Worm (Caenorhabditis elegans) whole organism, L1 larva: ENCODE measurements around the gene C37H5.14.

Experiments used
- C04F5.9 ChIP-seq: sonication (generic microtip); optimal IDR thresholded peaks from 2 replicates; lab custom pipeline; 2016; ENCODE audit warnings: missing genetic modification characterization, missing compliant biosample characterization
- C16A3.4 ChIP-seq: fragments of 150-350 bp; optimal IDR thresholded peaks from 2 replicates; lab custom pipeline; 2014; ENCODE audit warnings: missing biosample characterization, missing genetic modification characterization
- C34B4.2 ChIP-seq: sonication (generic microtip); optimal IDR thresholded peaks from 2 replicates; lab custom pipeline; 2017; ENCODE audit warnings: mild to moderate bottlenecking, missing genetic modification characterization, missing compliant biosample characterization
- Y116A8C.19 ChIP-seq: sonication (generic microtip); optimal IDR thresholded peaks from 2 replicates; lab custom pipeline; 2016; ENCODE audit warnings: missing compliant biosample characterization, missing genetic modification characterization, borderline replicate concordance
- aha-1 ChIP-seq: fragments of 150-350 bp; optimal IDR thresholded peaks from 2 replicates; lab custom pipeline; 2014; ENCODE audit warnings: missing biosample characterization, missing genetic modification characterization
- aly-2 ChIP-seq: fragments of 150-350 bp; optimal IDR thresholded peaks from 2 replicates; lab custom pipeline; 2014; ENCODE audit warnings: missing biosample characterization, missing genetic modification characterization
- blmp-1 ChIP-seq: fragments of 150-350 bp; optimal IDR thresholded peaks from 2 replicates; lab custom pipeline; 2014; ENCODE audit warnings: missing biosample characterization, missing genetic modification characterization
- ceh-8 ChIP-seq: fragments of 200-800 bp; sonication (Bioruptor generic); optimal IDR thresholded peaks from 2 replicates; lab custom pipeline; 2018; ENCODE audit warnings: mild to moderate bottlenecking, missing genetic modification characterization, moderate library complexity, missing compliant biosample characterization
- ceh-82 ChIP-seq, 3 experiments: fragments of 150-350 bp in 1 of 3; sonication (generic microtip) in 2 of 3; optimal IDR thresholded peaks; 2 replicates each; lab custom pipeline; 2014 to 2017; ENCODE audit warnings: missing biosample characterization in 3 of 3, missing genetic modification characterization in 3 of 3
- ceh-88 ChIP-seq: fragments of 200-800 bp; sonication (Bioruptor generic); IDR thresholded peaks from 2 replicates; pipeline ENCODE4 v1.3.6; 2022; ENCODE audit warnings: missing genetic modification characterization, missing compliant biosample characterization
- ceh-90 ChIP-seq: sonication (generic microtip); optimal IDR thresholded peaks from 2 replicates; lab custom pipeline; 2016; ENCODE audit warnings: missing genetic modification characterization, missing compliant biosample characterization
- ces-1 ChIP-seq: fragments of 150-350 bp; optimal IDR thresholded peaks from 2 replicates; lab custom pipeline; 2014; ENCODE audit warnings: missing biosample characterization, missing genetic modification reagents, missing genetic modification characterization
- dsc-1 ChIP-seq: sonication (generic microtip); optimal IDR thresholded peaks from 2 replicates; lab custom pipeline; 2016; ENCODE audit warnings: mild to moderate bottlenecking, missing genetic modification characterization, missing compliant biosample characterization
- egl-13 ChIP-seq: sonication (generic microtip); optimal IDR thresholded peaks from 2 replicates; lab custom pipeline; 2016; ENCODE audit warnings: missing genotype, missing genetic modification reagents, missing genetic modification characterization, missing compliant biosample characterization
- egl-27 ChIP-seq, 2 experiments: fragments of 150-350 bp in 1 of 2; sonication (generic microtip); optimal IDR thresholded peaks; 3 replicates each; lab custom pipeline; 2017 to 2018; ENCODE audit warnings: missing biosample characterization in 2 of 2, missing genetic modification characterization in 2 of 2, missing genetic modification reagents in 2 of 2
- elt-2 ChIP-seq: sonication (generic microtip); optimal IDR thresholded peaks from 2 replicates; lab custom pipeline; 2016; ENCODE audit warnings: missing genetic modification characterization, mild to moderate bottlenecking, inconsistent platforms, missing compliant biosample characterization, missing genetic modification reagents
- elt-3 ChIP-seq, 6 experiments: fragments of 150-350 bp in 1 of 6; sonication (generic microtip); optimal IDR thresholded peaks; 2 replicates each; lab custom pipeline; 2017 to 2018; ENCODE audit warnings: missing biosample characterization in 6 of 6, missing genetic modification characterization in 6 of 6, inconsistent platforms in 1 of 6
- fkh-10 ChIP-seq: sonication (generic microtip); optimal IDR thresholded peaks from 2 replicates; lab custom pipeline; 2017; ENCODE audit warnings: missing biosample characterization, missing genetic modification reagents, missing genetic modification characterization
- fkh-4 ChIP-seq: sonication (generic microtip); optimal IDR thresholded peaks from 2 replicates; lab custom pipeline; 2016; ENCODE audit warnings: missing compliant biosample characterization, missing genetic modification characterization, borderline replicate concordance
- fkh-8 ChIP-seq: sonication (generic microtip); optimal IDR thresholded peaks from 2 replicates; lab custom pipeline; 2016; ENCODE audit warnings: mild to moderate bottlenecking, missing genetic modification characterization, missing compliant biosample characterization
- fos-1 ChIP-seq: fragments of 150-350 bp; optimal IDR thresholded peaks from 2 replicates; lab custom pipeline; 2014; ENCODE audit warnings: missing biosample characterization, missing genetic modification characterization
- grh-1 ChIP-seq: fragments of 200-800 bp; sonication (Bioruptor generic); IDR thresholded peaks from 2 replicates; pipeline ENCODE4 v1.3.6; 2022; ENCODE audit warnings: missing genetic modification reagents, missing genetic modification characterization, missing compliant biosample characterization
- hlh-17 ChIP-seq: fragments of 200-800 bp; sonication (Bioruptor generic); optimal IDR thresholded peaks from 2 replicates; lab custom pipeline; 2018; ENCODE audit warnings: missing genetic modification characterization, mild to moderate bottlenecking, missing compliant biosample characterization, moderate library complexity, borderline replicate concordance
- hlh-4 ChIP-seq: sonication (generic microtip); optimal IDR thresholded peaks from 2 replicates; lab custom pipeline; 2016; ENCODE audit warnings: mild to moderate bottlenecking, missing genetic modification characterization, missing compliant biosample characterization
- hpl-2 ChIP-seq: fragments of 150-350 bp; optimal IDR thresholded peaks from 2 replicates; lab custom pipeline; 2014; ENCODE audit warnings: missing biosample characterization, missing genetic modification reagents, missing genetic modification characterization
- jun-1 ChIP-seq: fragments of 150-350 bp; optimal IDR thresholded peaks from 2 replicates; lab custom pipeline; 2014; ENCODE audit warnings: missing biosample characterization, missing genetic modification reagents, missing genetic modification characterization
- lin-14 ChIP-seq: fragments of 200-800 bp; sonication (Bioruptor generic); optimal IDR thresholded peaks from 2 replicates; lab custom pipeline; 2018; ENCODE audit warnings: mild to moderate bottlenecking, missing genetic modification characterization, moderate library complexity, missing compliant biosample characterization
- lin-15B ChIP-seq: fragments of 150-350 bp; sonication (generic microtip); optimal IDR thresholded peaks from 3 replicates; lab custom pipeline; 2014; ENCODE audit warnings: missing biosample characterization, missing genetic modification characterization
- lin-35 ChIP-seq, 2 experiments: fragments of 150-350 bp; optimal IDR thresholded peaks; 2 replicates each; lab custom pipeline; 2014; ENCODE audit warnings: missing biosample characterization in 2 of 2, missing genetic modification characterization in 2 of 2, missing genetic modification reagents in 2 of 2
- lir-3 ChIP-seq: sonication (generic microtip); optimal IDR thresholded peaks from 2 replicates; lab custom pipeline; 2016; ENCODE audit warnings: mild to moderate bottlenecking, missing genetic modification characterization, moderate library complexity, missing compliant biosample characterization; ENCODE audit not compliant: poor library complexity
- mab-9 ChIP-seq: fragments of 200-800 bp; sonication (Bioruptor generic); IDR thresholded peaks from 2 replicates; pipeline ENCODE4 v1.3.6; 2022; ENCODE audit warnings: missing genetic modification reagents, missing genetic modification characterization, missing compliant biosample characterization
- mep-1 ChIP-seq: fragments of 150-350 bp; optimal IDR thresholded peaks from 2 replicates; lab custom pipeline; 2014; ENCODE audit warnings: missing biosample characterization, missing genetic modification characterization
- nhr-11 ChIP-seq: fragments of 150-350 bp; optimal IDR thresholded peaks from 2 replicates; lab custom pipeline; 2014; ENCODE audit warnings: missing biosample characterization, missing genetic modification characterization
- nhr-12 ChIP-seq: sonication (generic microtip); optimal IDR thresholded peaks from 2 replicates; lab custom pipeline; 2017; ENCODE audit warnings: missing biosample characterization, missing genetic modification characterization
- nhr-19 ChIP-seq: fragments of 200-800 bp; sonication (Bioruptor generic); conservative IDR thresholded peaks from 2 replicates; pipeline ENCODE4 v1.3.6; 2022; ENCODE audit warnings: missing genetic modification characterization, missing compliant biosample characterization
- nhr-20 ChIP-seq: sonication (generic microtip); optimal IDR thresholded peaks from 2 replicates; lab custom pipeline; 2016; ENCODE audit warnings: mild to moderate bottlenecking, missing genetic modification characterization, missing compliant biosample characterization
- nhr-237 ChIP-seq: fragments of 150-350 bp; optimal IDR thresholded peaks from 2 replicates; lab custom pipeline; 2014; ENCODE audit warnings: missing biosample characterization, missing genetic modification characterization
- nhr-47 ChIP-seq: sonication (generic microtip); optimal IDR thresholded peaks from 2 replicates; lab custom pipeline; 2016; ENCODE audit warnings: mild to moderate bottlenecking, missing genetic modification characterization, moderate library complexity, missing compliant biosample characterization
- nhr-71 ChIP-seq: sonication (generic microtip); optimal IDR thresholded peaks from 2 replicates; lab custom pipeline; 2016; ENCODE audit warnings: mild to moderate bottlenecking, missing genetic modification characterization, moderate library complexity, missing compliant biosample characterization
- nhr-76 ChIP-seq: sonication (generic microtip); optimal IDR thresholded peaks from 2 replicates; lab custom pipeline; 2017; ENCODE audit warnings: missing biosample characterization, missing genetic modification characterization
- nhr-77 ChIP-seq: fragments of 150-350 bp; optimal IDR thresholded peaks from 2 replicates; lab custom pipeline; 2014; ENCODE audit warnings: missing biosample characterization, missing genetic modification characterization
- pax-3 ChIP-seq: fragments of 200-800 bp; sonication (Bioruptor generic); optimal IDR thresholded peaks from 2 replicates; lab custom pipeline; 2018; ENCODE audit warnings: mild to moderate bottlenecking, missing genetic modification characterization, moderate library complexity, missing compliant biosample characterization
- pqm-1 ChIP-seq: sonication (generic microtip); optimal IDR thresholded peaks from 3 replicates; lab custom pipeline; 2017; ENCODE audit warnings: missing biosample characterization, missing genetic modification characterization
- rnt-1 ChIP-seq: sonication (generic microtip); optimal IDR thresholded peaks from 2 replicates; lab custom pipeline; 2016; ENCODE audit warnings: mild to moderate bottlenecking, missing genetic modification characterization, moderate library complexity, missing compliant biosample characterization
- skn-1 ChIP-seq: fragments of 150-350 bp; optimal IDR thresholded peaks from 2 replicates; lab custom pipeline; 2014; ENCODE audit warnings: missing biosample characterization, missing genetic modification characterization
- sup-37 ChIP-seq: fragments of 200-800 bp; sonication (Bioruptor generic); optimal IDR thresholded peaks from 2 replicates; lab custom pipeline; 2018; ENCODE audit warnings: mild to moderate bottlenecking, missing genetic modification characterization, missing compliant biosample characterization
- swsn-7 ChIP-seq: sonication (generic microtip); optimal IDR thresholded peaks from 2 replicates; lab custom pipeline; 2016; ENCODE audit warnings: missing genetic modification characterization, missing compliant biosample characterization
- tbx-2 ChIP-seq: sonication (generic microtip); optimal IDR thresholded peaks from 2 replicates; lab custom pipeline; 2016; ENCODE audit warnings: missing genetic modification characterization, missing compliant biosample characterization
- unc-130 ChIP-seq: fragments of 150-350 bp; optimal IDR thresholded peaks from 2 replicates; lab custom pipeline; 2017; ENCODE audit warnings: missing biosample characterization, missing genetic modification characterization, inconsistent platforms
- unc-30 ChIP-seq: sonication (generic microtip); optimal IDR thresholded peaks from 2 replicates; lab custom pipeline; 2017; ENCODE audit warnings: missing biosample characterization, missing genetic modification characterization
- unc-62 ChIP-seq: fragments of 150-350 bp; optimal IDR thresholded peaks from 2 replicates; lab custom pipeline; 2014; ENCODE audit warnings: missing biosample characterization, missing genetic modification reagents, missing genetic modification characterization
- unc-98 ChIP-seq: fragments of 200-800 bp; sonication (Bioruptor generic); IDR thresholded peaks from 2 replicates; pipeline ENCODE4 v1.3.6; 2022; ENCODE audit warnings: missing genetic modification characterization, missing compliant biosample characterization
- zip-4 ChIP-seq: fragments of 200-800 bp; sonication (Bioruptor generic); optimal IDR thresholded peaks from 2 replicates; lab custom pipeline; 2018; ENCODE audit warnings: mild to moderate bottlenecking, missing genetic modification characterization, moderate library complexity, missing compliant biosample characterization

Gene C37H5.14

ce11 chrV:4810653-4811052 lies 23.5 kb downstream of the C37H5.14 start (continued):
- TF ChIP-seq dsc-1 (tag; lab: Kevin White, UChicago) (peak; percentile 44), egl-27 (tag; optimal IDR thresholded peaks at IDR 0.05; lab: Kevin White, UChicago) (no peak), fkh-4 (tag; lab: Kevin White, UChicago) (no peak), grh-1 (GFP tag; lab: Robert Waterston, UW) (no peak), nhr-71 (tag; lab: Kevin White, UChicago) (peak; percentile 58), elt-2 (tag; lab: Kevin White, UChicago) (no peak), nhr-237 (no peak), unc-130 (tag; lab: Kevin White, UChicago) (no peak), nhr-76 (tag; lab: Kevin White, UChicago) (no peak), skn-1 (peak; percentile 27), nhr-12 (tag; lab: Kevin White, UChicago) (no peak), unc-98 (GFP tag; lab: Robert Waterston, UW) (no peak), zip-4 (GFP tag; lab: Kevin White, UChicago) (no peak), C34B4.2 (tag; lab: Kevin White, UChicago) (no peak), fkh-10 (GFP tag; lab: Kevin White, UChicago) (no peak), hlh-4 (no peak), elt-3 (tag; optimal IDR thresholded peaks at IDR 0.05; lab: Kevin White, UChicago) (no peak), unc-62 (GFP tag; lab: Kevin White, UChicago) (no peak), lin-35 (GFP tag; optimal IDR thresholded peaks at IDR 0.05; lab: Kevin White, UChicago) (peak in 1 of 2 experiments; percentile 62), nhr-77 (tag; lab: Kevin White, UChicago) (no peak), hpl-2 (GFP tag; lab: Kevin White, UChicago) (no peak), Y116A8C.19 (tag; lab: Kevin White, UChicago) (no peak), fos-1 (no peak), nhr-19 (GFP tag; lab: Robert Waterston, UW) (no peak; the same call in 1 of the 2 replicates), lin-14 (peak; percentile 85), lin-15B (tag; lab: Kevin White, UChicago) (peak; percentile 47), lir-3 (no peak), aha-1 (tag; lab: Kevin White, UChicago) (no peak), ceh-8 (GFP tag; lab: Kevin White, UChicago) (no peak), ceh-82 (tag; optimal IDR thresholded peaks at IDR 0.05; lab: Kevin White, UChicago) (peak in 2 of 3 experiments; percentile 13 to 65), pqm-1 (tag; lab: Kevin White, UChicago) (no peak), unc-30 (no peak), rnt-1 (tag; lab: Kevin White, UChicago) (no peak), sup-37 (GFP tag; lab: Kevin White, UChicago) (no peak), swsn-7 (tag; lab: Kevin White, UChicago) (peak; percentile 42), ces-1 (GFP tag; lab: Kevin White, UChicago) (no peak), C04F5.9 (tag; lab: Kevin White, UChicago) (no peak), mab-9 (GFP tag; lab: Robert Waterston, UW) (no peak), aly-2 (tag; lab: Kevin White, UChicago) (peak; percentile 14), mep-1 (peak; percentile 14), nhr-11 (no peak), nhr-20 (tag; lab: Kevin White, UChicago) (peak; percentile 30), ceh-90 (tag; lab: Kevin White, UChicago) (no peak), blmp-1 (no peak), jun-1 (tag; lab: Kevin White, UChicago) (no peak), egl-13 (tag; lab: Kevin White, UChicago) (peak; percentile 32), ceh-88 (GFP tag; lab: Robert Waterston, UW) (no peak), fkh-8 (tag; lab: Kevin White, UChicago) (peak; percentile 69), tbx-2 (tag; lab: Kevin White, UChicago) (no peak), pax-3 (no peak), nhr-47 (peak; percentile 21), hlh-17 (GFP tag; lab: Kevin White, UChicago) (no peak), C16A3.4 (tag; lab: Kevin White, UChicago) (no peak)
